Worm (Caenorhabditis elegans): ENCODE results near the gene T08D10.3.

ce11 chrX:12001600-12001999 is 46.4 kb downstream of the T08D10.3 start:
- TF ChIP-seq ztf-29 (GFP tag; IDR thresholded peaks at IDR 0.05) (no peak), med-1 (GFP tag; optimal IDR thresholded peaks at IDR 0.05; ENCODE audit: insufficient read depth) (no peak)
